Worm (Caenorhabditis elegans): ENCODE data around the gene C12D8.20.
A peak's percentile ranks its signal among the peaks of the same experiment; 100 is the strongest.

Gene C12D8.20

DNA sequence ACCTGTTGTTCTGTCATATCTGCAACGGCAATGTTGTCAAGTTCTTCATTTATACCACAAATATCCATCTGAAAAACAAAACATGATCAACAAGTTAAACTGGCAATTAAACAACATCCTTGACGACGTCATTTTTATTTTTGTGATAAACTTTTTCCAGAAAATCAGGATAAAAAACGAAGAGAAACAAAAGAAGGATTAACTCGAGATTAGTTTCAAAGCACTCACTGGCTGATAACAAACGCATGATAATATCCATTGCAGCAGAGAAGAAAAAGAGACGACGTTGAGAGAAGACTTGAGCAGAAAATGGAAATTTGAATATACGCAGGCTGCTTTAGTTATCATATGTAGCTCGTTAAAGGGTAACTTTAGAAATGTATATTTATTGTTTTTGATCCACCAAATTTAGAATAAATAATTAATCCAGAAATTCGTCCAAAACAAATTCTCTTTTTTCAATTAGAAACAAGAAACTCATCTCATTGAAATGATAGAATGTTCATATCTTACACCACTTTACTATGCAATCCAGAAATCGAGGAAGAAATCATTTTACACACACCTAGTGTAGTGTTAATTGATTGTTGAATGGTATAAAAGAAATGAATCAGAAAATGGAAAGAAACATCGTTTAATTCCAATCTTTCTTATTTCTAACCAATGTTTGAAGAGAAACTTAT, 19.2 kb downstream of the C12D8.20 start, which contains the start of the genes C12D8.21 and col-148 (continued):
- no peak for TF ChIP-seq isw-1 (GFP tag; IDR thresholded peaks at IDR 0.05)
- no peak for TF ChIP-seq zag-1 (tag; optimal IDR thresholded peaks at IDR 0.05)
- no peak for TF ChIP-seq ama-1 (optimal IDR thresholded peaks at IDR 0.05)
- TF ChIP-seq egl-27 (tag; optimal IDR thresholded peaks at IDR 0.05), result no peak
- TF ChIP-seq hlh-4 (tag; optimal IDR thresholded peaks at IDR 0.05), result no peak

DNA sequence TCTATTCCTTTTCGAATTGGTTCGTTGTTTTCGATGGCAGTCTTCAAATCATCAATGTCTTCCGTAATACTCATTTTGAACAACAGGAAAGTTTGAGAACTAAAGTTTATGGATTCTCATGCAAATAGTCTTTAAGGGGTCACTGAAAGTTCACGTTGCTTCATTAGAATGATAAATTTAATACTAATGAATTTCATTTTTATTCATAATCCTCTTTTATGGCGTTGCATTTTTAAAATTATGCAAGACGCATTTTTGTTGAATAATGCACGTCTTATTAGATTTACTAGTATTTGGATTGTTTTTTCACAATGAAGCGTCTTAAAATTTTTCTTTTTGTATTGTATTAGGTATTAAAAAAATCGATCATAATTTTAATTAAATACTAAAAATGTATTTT, 21.0 kb downstream of the C12D8.20 start, which contains the start of gene C12D8.9:
Gene C12D8.9 (minus strand): TSS at position 101 of the 400 bp plus-strand sequence.
- no peak for TF ChIP-seq F16B12.6 (tag; optimal IDR thresholded peaks at IDR 0.05)
- no peak for TF ChIP-seq dpl-1 (GFP tag; optimal IDR thresholded peaks at IDR 0.05)
- no peak for TF ChIP-seq ets-5 (GFP tag; IDR thresholded peaks at IDR 0.05)
- TF ChIP-seq ztf-4 (tag; optimal IDR thresholded peaks at IDR 0.05), result no peak
- TF ChIP-seq irx-1 (tag; optimal IDR thresholded peaks at IDR 0.05), result no peak
- no peak for TF ChIP-seq unc-62 (GFP tag; optimal IDR thresholded peaks at IDR 0.05)

- peak; percentile 73 for TF ChIP-seq dsc-1 (tag; optimal IDR thresholded peaks at IDR 0.05)
- peak; percentile 11 for TF ChIP-seq fkh-8 (tag; optimal IDR thresholded peaks at IDR 0.05)
- no peak for TF ChIP-seq unc-62 (GFP tag; optimal IDR thresholded peaks at IDR 0.05)
- TF ChIP-seq mep-1 (tag; optimal IDR thresholded peaks at IDR 0.05), result no peak
- no peak for TF ChIP-seq egl-13 (tag; optimal IDR thresholded peaks at IDR 0.05)
- peak; percentile 34 for TF ChIP-seq elt-2 (tag; optimal IDR thresholded peaks at IDR 0.05)
These were observed 22.1 kb downstream of the C12D8.20 start for ce11 chrV:10244018-10244720.

DNA sequence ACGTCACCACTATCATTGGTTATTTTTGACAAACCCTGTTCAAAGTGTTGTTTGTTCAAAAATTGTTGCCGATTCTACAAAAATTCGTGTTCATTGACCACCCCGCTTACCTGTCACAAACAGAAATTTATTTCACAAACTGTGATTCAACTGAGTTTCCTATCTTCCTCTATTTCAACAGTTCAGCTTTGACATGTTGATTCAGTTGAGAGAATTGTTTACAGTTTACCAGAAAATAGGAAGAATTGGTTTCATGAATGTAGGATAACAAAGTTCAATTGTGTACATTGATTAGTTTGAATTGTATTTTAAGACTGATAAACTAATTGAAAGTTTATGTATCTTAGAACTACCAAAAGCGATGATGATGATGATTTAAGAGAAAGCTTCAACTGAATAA, 23.5 kb downstream of the C12D8.20 start:
- TF ChIP-seq skn-1 (tag; optimal IDR thresholded peaks at IDR 0.05), result no peak
- peak; percentile 6 for TF ChIP-seq dsc-1 (tag; optimal IDR thresholded peaks at IDR 0.05)

ce11 chrV:10246443-10246885, 24.4 kb downstream of the C12D8.20 start:
- TF ChIP-seq nhr-47 (tag; optimal IDR thresholded peaks at IDR 0.05), result peak; percentile 78
- peak; percentile 37 for TF ChIP-seq nhr-19 (GFP tag; conservative IDR thresholded peaks at IDR 0.05)
- TF ChIP-seq ceh-82 (tag; optimal IDR thresholded peaks at IDR 0.05), result peak in 2 of 3 experiments; percentile 20 to 26
- TF ChIP-seq lir-3 (tag; optimal IDR thresholded peaks at IDR 0.05; ENCODE audit: poor library complexity), result peak; percentile 21
- peak; percentile 16 for TF ChIP-seq fkh-10 (GFP tag; optimal IDR thresholded peaks at IDR 0.05)
- TF ChIP-seq ceh-63 (GFP tag; optimal IDR thresholded peaks at IDR 0.05), result no peak
- no peak for TF ChIP-seq snpc-4 (tag; optimal IDR thresholded peaks at IDR 0.05)
- TF ChIP-seq nhr-90 (tag; optimal IDR thresholded peaks at IDR 0.05; ENCODE audit: poor library complexity), result no peak
- TF ChIP-seq nhr-11 (tag; optimal IDR thresholded peaks at IDR 0.05), result peak; percentile 31
- 0 out of 2 replicates have a peak, but pooled peaks have one; percentile 48 for TF ChIP-seq ceh-88 (GFP tag; IDR thresholded peaks at IDR 0.05)
- TF ChIP-seq tbx-2 (tag; optimal IDR thresholded peaks at IDR 0.05), result no peak
- peak; percentile 84 for TF ChIP-seq nhr-71 (tag; optimal IDR thresholded peaks at IDR 0.05)
- TF ChIP-seq nhr-28 (tag; optimal IDR thresholded peaks at IDR 0.05), result no peak
- TF ChIP-seq hpl-2 (GFP tag; optimal IDR thresholded peaks at IDR 0.05), result no peak
- no peak for TF ChIP-seq ces-1 (GFP tag; optimal IDR thresholded peaks at IDR 0.05)
- TF ChIP-seq unc-98 (GFP tag; IDR thresholded peaks at IDR 0.05), result no peak
- TF ChIP-seq snu-23 (GFP tag; optimal IDR thresholded peaks at IDR 0.05), result peak; percentile 51
- TF ChIP-seq lin-13 (GFP tag; optimal IDR thresholded peaks at IDR 0.05), result peak; percentile 13
- TF ChIP-seq fos-1 (tag; optimal IDR thresholded peaks at IDR 0.05), result peak; percentile 56
- TF ChIP-seq nhr-20 (tag; optimal IDR thresholded peaks at IDR 0.05), result peak; percentile 30
- TF ChIP-seq mdl-1 (tag; optimal IDR thresholded peaks at IDR 0.05), result peak in 1 of 2 experiments; percentile 89
- TF ChIP-seq F16B12.6 (tag; optimal IDR thresholded peaks at IDR 0.05), result no peak
- peak; percentile 35 to 53 for TF ChIP-seq efl-1 (optimal IDR thresholded peaks at IDR 0.05)
- peak; percentile 42 to 79 for TF ChIP-seq efl-1 (GFP tag; optimal IDR thresholded peaks at IDR 0.05 in 1 of 2)
- no peak for TF ChIP-seq tlp-1 (tag; optimal IDR thresholded peaks at IDR 0.05)
- peak; percentile 56 for TF ChIP-seq C16A3.4 (tag; optimal IDR thresholded peaks at IDR 0.05)
- peak; percentile 55 for TF ChIP-seq fkh-4 (tag; optimal IDR thresholded peaks at IDR 0.05; ENCODE audit: borderline replicate concordance)
- TF ChIP-seq mef-2 (tag; optimal IDR thresholded peaks at IDR 0.05), result no peak
- peak; percentile 44 for TF ChIP-seq mep-1 (tag; optimal IDR thresholded peaks at IDR 0.05)
